Worm (Caenorhabditis elegans): ENCODE results near the gene unc-34.

DNA sequence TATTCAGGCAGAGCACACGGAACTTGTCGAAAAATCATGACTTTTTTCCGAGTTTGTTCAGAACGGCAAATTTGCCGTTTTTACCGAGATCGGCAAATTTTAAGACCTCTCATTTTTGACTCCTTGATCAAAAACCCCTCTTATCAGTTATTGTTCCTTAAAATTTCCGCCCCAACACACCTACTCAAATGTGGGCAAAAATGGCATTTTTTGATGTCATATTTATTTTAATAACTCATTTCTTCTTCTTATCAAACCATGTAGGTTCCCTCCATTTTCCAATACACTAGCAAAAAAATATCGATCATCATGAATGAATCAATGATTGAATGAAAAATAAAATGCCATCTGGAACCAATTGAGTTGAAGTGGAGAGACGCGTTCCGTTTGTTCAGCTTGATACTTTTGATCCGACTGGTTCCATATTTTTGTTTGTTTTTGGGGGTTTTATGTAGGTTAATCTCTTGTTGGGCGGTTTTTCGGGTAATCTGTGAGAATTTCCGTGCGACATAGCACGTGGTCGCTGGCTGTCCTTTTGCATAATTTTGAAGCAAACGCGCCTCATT lies 5.9 kb upstream of the unc-34 start:
- TF ChIP-seq pha-4 (tag; optimal IDR thresholded peaks at IDR 0.05) (no peak), pqm-1 (tag; optimal IDR thresholded peaks at IDR 0.05) (no peak), ama-1 (optimal IDR thresholded peaks at IDR 0.05) (no peak), sox-4 (tag; optimal IDR thresholded peaks at IDR 0.05) (no peak), nhr-232 (tag; optimal IDR thresholded peaks at IDR 0.05) (no peak), unc-42 (tag; optimal IDR thresholded peaks at IDR 0.05) (no peak)
